Worm (Caenorhabditis elegans) whole organism, young adult: Measurements from ENCODE around the gene snt-7.

Experiments used
- T07F8.4 ChIP-seq: sonication (generic microtip); optimal IDR thresholded peaks from 2 replicates; lab custom pipeline; 2016; ENCODE audit warnings: mild to moderate bottlenecking, missing genetic modification characterization, moderate library complexity, missing compliant biosample characterization
- Y79H2A.3 ChIP-seq: fragments of 200-800 bp; sonication (Bioruptor generic); conservative IDR thresholded peaks from 2 replicates; pipeline ENCODE4 v1.3.6; 2022; ENCODE audit warnings: missing genetic modification reagents, missing genetic modification characterization, missing compliant biosample characterization
- ZK185.1 ChIP-seq: sonication (generic microtip); optimal IDR thresholded peaks from 2 replicates; lab custom pipeline; 2016; ENCODE audit warnings: mild to moderate bottlenecking, missing genetic modification characterization, missing compliant biosample characterization; ENCODE audit not compliant: poor library complexity, severe bottlenecking
- ama-1 ChIP-seq, 3 experiments: fragments of 150-350 bp in 1 of 3; sonication (generic microtip) in 2 of 3; optimal IDR thresholded peaks; 2 replicates each; lab custom pipeline; 2014 to 2018; ENCODE audit warnings: missing biosample characterization in 2 of 3, missing genetic modification characterization in 2 of 3, missing genetic modification reagents in 2 of 3
- dpl-1 ChIP-seq: fragments of 150-350 bp; optimal IDR thresholded peaks from 2 replicates; lab custom pipeline; 2014; ENCODE audit warnings: missing biosample characterization, missing genetic modification reagents, missing genetic modification characterization
- efl-1 ChIP-seq: fragments of 150-350 bp; optimal IDR thresholded peaks from 2 replicates; lab custom pipeline; 2014; ENCODE audit warnings: missing biosample characterization, missing genetic modification reagents, missing genetic modification characterization
- ets-4 ChIP-seq: fragments of 200-800 bp; sonication (Bioruptor generic); optimal IDR thresholded peaks from 2 replicates; lab custom pipeline; 2018; ENCODE audit warnings: mild to moderate bottlenecking, missing genetic modification characterization, missing compliant biosample characterization
- him-1 ChIP-seq: sonication (generic microtip); optimal IDR thresholded peaks from 2 replicates; lab custom pipeline; 2016; ENCODE audit warnings: missing genotype, missing genetic modification reagents, missing genetic modification characterization, missing compliant biosample characterization
- pha-4 ChIP-seq: fragments of 150-350 bp; sonication (generic microtip); optimal IDR thresholded peaks from 2 replicates; lab custom pipeline; 2014; ENCODE audit warnings: missing biosample characterization, missing genetic modification reagents, missing genetic modification characterization
- repo-1 ChIP-seq: sonication (generic microtip); optimal IDR thresholded peaks from 2 replicates; lab custom pipeline; 2017; ENCODE audit warnings: mild to moderate bottlenecking, missing genetic modification characterization, missing compliant biosample characterization
- snpc-1.3 ChIP-seq: sonication (generic microtip); optimal IDR thresholded peaks from 2 replicates; lab custom pipeline; 2017; ENCODE audit warnings: missing genetic modification characterization, mild to moderate bottlenecking, missing compliant biosample characterization, antibody characterized with exemption, moderate library complexity, missing genotype, missing genetic modification reagents; ENCODE audit not compliant: insufficient read depth
- zfh-2 ChIP-seq: fragments of 200-800 bp; sonication (Bioruptor generic); conservative IDR thresholded peaks from 2 replicates; pipeline ENCODE4 v1.3.6; 2022; ENCODE audit warnings: missing genetic modification reagents, missing genetic modification characterization, missing compliant biosample characterization
- ztf-3 ChIP-seq: fragments of 200-800 bp; sonication (Bioruptor generic); optimal IDR thresholded peaks from 2 replicates; lab custom pipeline; 2018; ENCODE audit warnings: mild to moderate bottlenecking, missing genetic modification characterization, missing compliant biosample characterization
- ztf-6 ChIP-seq: fragments of 200-800 bp; sonication (Bioruptor generic); IDR thresholded peaks from 2 replicates; pipeline ENCODE4 v1.3.6; 2022; ENCODE audit warnings: missing genetic modification reagents, missing genetic modification characterization, missing compliant biosample characterization

- no peak for TF ChIP-seq him-1 (tag; lab: Kevin White, UChicago)
- TF ChIP-seq dpl-1 (GFP tag; lab: Kevin White, UChicago), result no peak
- TF ChIP-seq zfh-2 (GFP tag; lab: Robert Waterston, UW), result no peak
- no peak for TF ChIP-seq Y79H2A.3 (GFP tag; lab: Robert Waterston, UW)
- TF ChIP-seq snpc-1.3, result no peak
- TF ChIP-seq ZK185.1 (tag; lab: Kevin White, UChicago), result no peak
- TF ChIP-seq pha-4 (tag; lab: Kevin White, UChicago), result no peak
- no peak for TF ChIP-seq repo-1 (tag; lab: Kevin White, UChicago)
- no peak for TF ChIP-seq efl-1 (GFP tag; lab: Kevin White, UChicago)
- TF ChIP-seq ztf-6 (GFP tag; lab: Robert Waterston, UW), result no peak
- no peak for TF ChIP-seq ets-4 (GFP tag; lab: Kevin White, UChicago)
- no peak for TF ChIP-seq T07F8.4 (tag; lab: Kevin White, UChicago)
- no peak for TF ChIP-seq ama-1 (optimal IDR thresholded peaks at IDR 0.05; lab: Kevin White, UChicago)
- TF ChIP-seq ama-1 (GFP tag; optimal IDR thresholded peaks at IDR 0.05; lab: Kevin White, UChicago), result no peak
- TF ChIP-seq ztf-3 (GFP tag; lab: Kevin White, UChicago), result no peak
These were observed at the start of gene snt-7 for ce11 chrX:15199052-15199451.
